Worm (Caenorhabditis elegans) whole organism, midembryonic: ENCODE data around the gene F39F10.3.

Experiments
- T22C8.4 ChIP-seq: fragments of 200-800 bp; sonication (Bioruptor generic); IDR thresholded peaks from 2 replicates; pipeline ENCODE4 v1.3.6; 2022; ENCODE audit warnings: missing genetic modification characterization, missing compliant biosample characterization
- cog-1 ChIP-seq: sonication (generic microtip); optimal IDR thresholded peaks from 2 replicates; lab custom pipeline; 2016; ENCODE audit warnings: missing genetic modification characterization, missing compliant biosample characterization
- flt-1 ChIP-seq: fragments of 200-800 bp; sonication (Bioruptor generic); IDR thresholded peaks from 2 replicates; pipeline ENCODE4 v1.3.6; 2022; ENCODE audit warnings: missing genetic modification characterization, missing compliant biosample characterization
- klf-2 ChIP-seq: fragments of 200-800 bp; sonication (Bioruptor generic); conservative IDR thresholded peaks from 2 replicates; pipeline ENCODE4 v1.3.6; 2022; ENCODE audit warnings: missing genetic modification reagents, missing genetic modification characterization, missing compliant biosample characterization
- med-1 ChIP-seq: sonication (generic microtip); optimal IDR thresholded peaks from 2 replicates; lab custom pipeline; 2017; ENCODE audit warnings: missing genetic modification characterization, mild to moderate bottlenecking, missing compliant biosample characterization, antibody characterized with exemption, missing genetic modification reagents; ENCODE audit not compliant: insufficient read depth
- ref-1 ChIP-seq: fragments of 200-800 bp; sonication (Bioruptor generic); conservative IDR thresholded peaks from 2 replicates; pipeline ENCODE4 v1.3.6; 2022; ENCODE audit warnings: missing genetic modification reagents, missing genetic modification characterization, missing compliant biosample characterization
- tab-1 ChIP-seq: fragments of 200-800 bp; sonication (Bioruptor generic); IDR thresholded peaks from 2 replicates; pipeline ENCODE4 v1.3.6; 2022; ENCODE audit warnings: missing genetic modification characterization, missing compliant biosample characterization
- ztf-23 ChIP-seq: fragments of 200-800 bp; sonication (Bioruptor generic); IDR thresholded peaks from 2 replicates; pipeline ENCODE4 v1.3.6; 2022; ENCODE audit warnings: missing genetic modification reagents, missing genetic modification characterization, missing compliant biosample characterization
- ztf-29 ChIP-seq: fragments of 200-800 bp; sonication (Bioruptor generic); IDR thresholded peaks from 2 replicates; pipeline ENCODE4 v1.3.6; 2022; ENCODE audit warnings: missing genetic modification reagents, missing genetic modification characterization, missing compliant biosample characterization

The F39F10.3 gene

ce11 chrX:16891683-16892082 lies at the start of gene F39F10.3:
F39F10.3 (plus strand) TSS chrX:16891983.
- TF ChIP-seq cog-1 (tag; lab: Kevin White, UChicago) (no peak), T22C8.4 (GFP tag; lab: Robert Waterston, UW) (no peak), med-1 (GFP tag; lab: Kevin White, UChicago) (no peak), ztf-23 (GFP tag; lab: Robert Waterston, UW) (no peak), tab-1 (GFP tag; lab: Robert Waterston, UW) (no peak), flt-1 (GFP tag; lab: Robert Waterston, UW) (no peak), klf-2 (GFP tag; lab: Robert Waterston, UW) (no peak), ztf-29 (no peak), ref-1 (GFP tag; lab: Robert Waterston, UW) (no peak)

ce11 chrX:16842935-16843334 lies 48.8 kb upstream of the F39F10.3 start:
- TF ChIP-seq ztf-23 (GFP tag; lab: Robert Waterston, UW) = no peak
- no peak for TF ChIP-seq med-1 (GFP tag; lab: Kevin White, UChicago)
- TF ChIP-seq flt-1 (GFP tag; lab: Robert Waterston, UW) = no peak
- TF ChIP-seq klf-2 (GFP tag; lab: Robert Waterston, UW) = no peak
- no peak for TF ChIP-seq ref-1 (GFP tag; lab: Robert Waterston, UW)
- no peak for TF ChIP-seq T22C8.4 (GFP tag; lab: Robert Waterston, UW)
- TF ChIP-seq tab-1 (GFP tag; lab: Robert Waterston, UW) = no peak
- no peak for TF ChIP-seq cog-1 (tag; lab: Kevin White, UChicago)
- no peak for TF ChIP-seq ztf-29

DNA sequence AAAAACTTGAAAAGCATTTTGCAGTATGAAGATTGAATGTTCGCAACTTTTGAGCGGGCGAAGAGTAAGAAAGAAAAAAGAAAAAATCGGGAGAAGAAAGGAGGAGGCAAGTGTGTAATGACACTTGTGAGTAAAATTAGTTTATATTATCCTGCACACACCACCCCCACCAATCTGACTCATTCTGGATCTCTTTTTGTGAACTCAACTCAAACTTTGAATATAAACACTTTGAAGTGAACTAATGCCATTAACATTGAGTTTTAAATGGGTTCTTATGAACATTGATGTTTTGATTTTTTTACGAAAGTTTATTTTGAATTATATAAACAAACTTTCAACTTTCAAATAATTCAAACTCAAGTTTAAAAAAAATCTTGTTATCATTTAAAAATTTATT lies 46.9 kb upstream of the F39F10.3 start, which contains the start of gene F41G4.8:
Gene F41G4.8 (minus strand): TSS at position 101 of the 400 bp plus-strand sequence.
- TF ChIP-seq T22C8.4 (GFP tag; lab: Robert Waterston, UW) (no peak), tab-1 (GFP tag; lab: Robert Waterston, UW) (no peak), klf-2 (GFP tag; lab: Robert Waterston, UW) (no peak), ztf-29 (no peak), ztf-23 (GFP tag; lab: Robert Waterston, UW) (no peak), cog-1 (tag; lab: Kevin White, UChicago) (no peak), flt-1 (GFP tag; lab: Robert Waterston, UW) (no peak), med-1 (GFP tag; lab: Kevin White, UChicago) (no peak), ref-1 (GFP tag; lab: Robert Waterston, UW) (no peak)

- TF ChIP-seq tab-1 (GFP tag; lab: Robert Waterston, UW) = no peak
- no peak for TF ChIP-seq klf-2 (GFP tag; lab: Robert Waterston, UW)
- TF ChIP-seq T22C8.4 (GFP tag; lab: Robert Waterston, UW) = no peak
- TF ChIP-seq flt-1 (GFP tag; lab: Robert Waterston, UW) = no peak
Measured at ce11 chrX:16859956-16860446, 31.8 kb upstream of the F39F10.3 start, which contains the start of gene T20F7.3. T20F7.3 (plus strand) TSS chrX:16860396.

DNA sequence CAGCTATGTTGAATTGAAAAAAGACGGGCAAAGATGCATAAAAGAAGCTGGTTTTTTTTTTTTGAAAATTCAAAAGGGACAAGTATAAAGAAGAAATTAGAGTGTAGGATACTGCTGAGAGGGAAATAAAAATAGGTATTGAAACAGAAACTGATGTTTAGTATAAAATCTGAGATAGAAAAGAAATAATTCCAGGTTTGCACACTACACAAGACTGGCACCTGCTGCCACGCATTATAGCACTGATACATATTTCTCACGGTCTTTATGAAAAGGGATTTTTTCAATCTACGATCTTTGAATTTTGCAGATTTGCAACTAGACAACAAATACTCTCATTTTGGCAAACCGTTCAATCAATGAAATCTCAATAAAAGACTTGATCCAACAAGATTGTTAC lies 28.5 kb upstream of the F39F10.3 start:
- TF ChIP-seq ref-1 (GFP tag; lab: Robert Waterston, UW) (no peak), ztf-23 (GFP tag; lab: Robert Waterston, UW) (no peak), cog-1 (tag; lab: Kevin White, UChicago) (no peak), flt-1 (GFP tag; lab: Robert Waterston, UW) (no peak), med-1 (GFP tag; lab: Kevin White, UChicago) (no peak), ztf-29 (no peak), T22C8.4 (GFP tag; lab: Robert Waterston, UW) (no peak), tab-1 (GFP tag; lab: Robert Waterston, UW) (no peak), klf-2 (GFP tag; lab: Robert Waterston, UW) (no peak)

DNA sequence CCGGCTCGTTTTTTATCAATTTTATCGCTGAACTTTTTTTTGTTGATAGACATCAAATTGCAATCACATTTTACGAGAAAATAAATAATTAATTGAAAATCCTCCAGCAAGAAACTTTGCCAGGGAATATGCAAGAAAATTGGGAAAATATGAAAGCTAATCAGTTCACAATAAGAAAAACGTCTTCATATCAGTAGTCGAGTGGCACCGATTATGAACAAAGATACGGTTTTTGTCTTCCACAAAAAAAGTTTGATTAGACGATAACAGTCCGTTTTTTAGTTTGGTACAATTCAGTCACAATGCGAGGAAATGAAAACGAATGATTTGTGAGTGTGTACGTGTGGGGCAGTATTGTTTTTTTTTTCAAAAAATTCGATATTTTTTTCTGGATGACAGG lies 26.8 kb upstream of the F39F10.3 start:
- no peak for TF ChIP-seq klf-2 (GFP tag; lab: Robert Waterston, UW)
- no peak for TF ChIP-seq med-1 (GFP tag; lab: Kevin White, UChicago)
- TF ChIP-seq ztf-23 (GFP tag; lab: Robert Waterston, UW) = no peak
- TF ChIP-seq ztf-29 = no peak
- no peak for TF ChIP-seq flt-1 (GFP tag; lab: Robert Waterston, UW)
- no peak for TF ChIP-seq T22C8.4 (GFP tag; lab: Robert Waterston, UW)

DNA sequence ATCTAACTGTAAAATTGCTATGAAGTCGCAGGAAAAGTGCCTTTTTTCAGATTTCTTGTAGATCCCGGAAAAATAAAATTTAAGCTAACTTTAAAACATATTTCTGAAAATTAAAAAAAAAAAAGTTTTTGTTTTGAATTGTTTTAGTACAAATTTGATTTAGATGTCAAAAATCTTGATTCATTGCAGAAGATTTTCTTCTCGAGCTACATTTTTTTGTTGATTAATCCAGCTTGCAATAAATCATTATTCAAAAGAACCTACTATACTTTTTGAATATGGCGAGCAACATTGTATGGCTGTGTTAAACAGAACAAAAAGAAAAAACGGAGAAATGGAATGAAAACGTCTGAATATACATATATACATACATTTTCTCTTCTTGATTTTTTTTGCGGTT lies 26.1 kb upstream of the F39F10.3 start:
- no peak for TF ChIP-seq T22C8.4 (GFP tag; lab: Robert Waterston, UW)
- no peak for TF ChIP-seq ztf-23 (GFP tag; lab: Robert Waterston, UW)
- TF ChIP-seq med-1 (GFP tag; lab: Kevin White, UChicago) = no peak
- no peak for TF ChIP-seq tab-1 (GFP tag; lab: Robert Waterston, UW)
- TF ChIP-seq cog-1 (tag; lab: Kevin White, UChicago) = no peak
- no peak for TF ChIP-seq ztf-29
- no peak for TF ChIP-seq ref-1 (GFP tag; lab: Robert Waterston, UW)

- no peak for TF ChIP-seq flt-1 (GFP tag; lab: Robert Waterston, UW)
- no peak for TF ChIP-seq klf-2 (GFP tag; lab: Robert Waterston, UW)
- TF ChIP-seq ztf-23 (GFP tag; lab: Robert Waterston, UW) = no peak
- TF ChIP-seq tab-1 (GFP tag; lab: Robert Waterston, UW) = no peak
- no peak for TF ChIP-seq med-1 (GFP tag; lab: Kevin White, UChicago)
- TF ChIP-seq ztf-29 = no peak
- TF ChIP-seq cog-1 (tag; lab: Kevin White, UChicago) = no peak
- TF ChIP-seq T22C8.4 (GFP tag; lab: Robert Waterston, UW) = no peak
- no peak for TF ChIP-seq ref-1 (GFP tag; lab: Robert Waterston, UW)
Measured at ce11 chrX:16868931-16869330, 22.9 kb upstream of the F39F10.3 start, which contains the start of gene aakg-2. aakg-2 (minus strand) TSS chrX:16869031.

DNA sequence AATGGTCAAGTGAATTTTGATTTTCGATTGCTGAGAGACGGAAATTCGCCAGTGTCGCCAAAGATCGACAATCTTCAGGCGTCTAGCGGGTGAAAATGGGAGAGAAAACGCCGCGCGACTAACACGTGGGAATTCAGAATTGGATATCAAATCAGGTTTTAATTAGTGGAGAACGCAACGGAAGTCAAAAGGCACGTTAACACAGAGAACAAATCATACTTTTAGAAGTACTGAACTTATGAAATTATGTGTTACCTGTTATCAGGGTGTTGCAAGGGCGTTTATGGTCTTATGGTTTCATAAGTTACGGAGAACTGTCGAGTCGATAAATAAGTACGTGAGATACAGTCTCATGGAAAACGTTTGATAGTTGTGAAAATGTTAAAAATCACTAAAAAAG lies 20.4 kb upstream of the F39F10.3 start:
- TF ChIP-seq klf-2 (GFP tag; lab: Robert Waterston, UW) (no peak), tab-1 (GFP tag; lab: Robert Waterston, UW) (no peak), ztf-29 (no peak), flt-1 (GFP tag; lab: Robert Waterston, UW) (no peak), ztf-23 (GFP tag; lab: Robert Waterston, UW) (no peak), ref-1 (GFP tag; lab: Robert Waterston, UW) (no peak), T22C8.4 (GFP tag; lab: Robert Waterston, UW) (no peak), cog-1 (tag; lab: Kevin White, UChicago) (no peak), med-1 (GFP tag; lab: Kevin White, UChicago) (no peak)
